Worm (Caenorhabditis elegans) whole organism, late embryonic: Measurements from ENCODE around the gene ippk-1.

Experiments
- ahr-1 ChIP-seq: sonication (generic microtip); optimal IDR thresholded peaks from 2 replicates; lab custom pipeline; 2016; ENCODE audit warnings: missing genetic modification characterization, missing compliant biosample characterization
- ceh-22 ChIP-seq: sonication (generic microtip); optimal IDR thresholded peaks from 2 replicates; lab custom pipeline; 2017; ENCODE audit warnings: missing biosample characterization, missing genetic modification characterization
- elt-2 ChIP-seq: sonication (generic microtip); optimal IDR thresholded peaks from 2 replicates; lab custom pipeline; 2016; ENCODE audit warnings: missing genetic modification reagents, missing genetic modification characterization, missing compliant biosample characterization
- pqm-1 ChIP-seq: sonication (generic microtip); optimal IDR thresholded peaks from 2 replicates; lab custom pipeline; 2016; ENCODE audit warnings: missing genetic modification characterization, missing compliant biosample characterization

ce11 chrII:12005981-12006380 is 36.7 kb upstream of the ippk-1 start:
- TF ChIP-seq ceh-22 (tag; lab: Kevin White, UChicago) (no peak), elt-2 (tag; lab: Kevin White, UChicago) (no peak), ahr-1 (tag; lab: Kevin White, UChicago) (no peak), pqm-1 (tag; lab: Kevin White, UChicago) (no peak)
